Worm (Caenorhabditis elegans) whole organism, mixed stage, embryonic: Measurements from ENCODE around the gene sdz-33.

Source experiments
- bed-3 ChIP-seq: fragments of 200-800 bp; sonication (Bioruptor generic); optimal IDR thresholded peaks from 3 replicates; lab custom pipeline; 2018; ENCODE audit warnings: mild to moderate bottlenecking, missing genetic modification characterization, moderate library complexity, missing compliant biosample characterization
- ces-1 ChIP-seq: fragments of 150-350 bp; optimal IDR thresholded peaks from 2 replicates; lab custom pipeline; 2014; ENCODE audit warnings: missing biosample characterization, missing genetic modification reagents, missing genetic modification characterization
- cnd-1 ChIP-seq: fragments of 200-800 bp; sonication (Bioruptor generic); optimal IDR thresholded peaks from 2 replicates; lab custom pipeline; 2018; ENCODE audit warnings: mild to moderate bottlenecking, missing genetic modification characterization, missing compliant biosample characterization
- drap-1 ChIP-seq: fragments of 200-800 bp; sonication (Bioruptor generic); optimal IDR thresholded peaks from 3 replicates; lab custom pipeline; 2018; ENCODE audit warnings: mild to moderate bottlenecking, missing genetic modification characterization, missing compliant biosample characterization
- flh-1 ChIP-seq: fragments of 200-800 bp; sonication (Bioruptor generic); optimal IDR thresholded peaks from 2 replicates; lab custom pipeline; 2018; ENCODE audit warnings: mild to moderate bottlenecking, missing genetic modification characterization, moderate library complexity, missing compliant biosample characterization
- lsy-2 ChIP-seq: fragments of 150-350 bp; optimal IDR thresholded peaks from 2 replicates; lab custom pipeline; 2014; ENCODE audit warnings: missing biosample characterization, missing genetic modification characterization
- mep-1 ChIP-seq: fragments of 150-350 bp; optimal IDR thresholded peaks from 2 replicates; lab custom pipeline; 2017; ENCODE audit warnings: missing biosample characterization, missing genetic modification reagents, missing genetic modification characterization, inconsistent platforms
- nhr-28 ChIP-seq: fragments of 150-350 bp; optimal IDR thresholded peaks from 2 replicates; lab custom pipeline; 2014; ENCODE audit warnings: missing biosample characterization, missing genetic modification characterization
- nhr-76 ChIP-seq: sonication (generic microtip); optimal IDR thresholded peaks from 2 replicates; lab custom pipeline; 2017; ENCODE audit warnings: missing biosample characterization, missing genetic modification characterization
- snpc-4 ChIP-seq: fragments of 150-350 bp; optimal IDR thresholded peaks from 2 replicates; lab custom pipeline; 2014; ENCODE audit warnings: missing biosample characterization, missing genetic modification characterization
- unc-62 ChIP-seq: fragments of 150-350 bp; optimal IDR thresholded peaks from 2 replicates; lab custom pipeline; 2014; ENCODE audit warnings: missing biosample characterization, missing genetic modification reagents, missing genetic modification characterization

DNA sequence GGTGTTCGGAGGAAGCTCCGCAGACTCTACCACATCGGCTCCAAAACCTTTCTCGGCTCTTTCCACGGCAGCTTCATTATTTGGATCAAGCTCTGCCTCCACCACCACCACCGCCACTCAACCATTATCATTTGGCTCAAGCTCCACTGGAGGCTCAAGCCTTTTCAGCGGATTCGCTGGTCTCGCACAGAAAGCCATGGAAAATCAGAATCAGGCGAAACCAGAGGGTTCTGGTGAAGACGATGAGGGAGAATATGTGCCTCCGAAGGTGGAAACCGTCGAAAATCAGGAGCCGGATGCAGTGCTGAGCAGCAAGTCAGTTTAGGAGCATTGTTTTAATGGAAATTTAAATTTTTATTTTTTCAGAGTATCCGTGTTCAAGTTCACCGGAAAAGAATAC is 9.8 kb downstream of the sdz-33 start:
- TF ChIP-seq nhr-76 (tag; lab: Kevin White, UChicago) = no peak
- TF ChIP-seq bed-3 (GFP tag; lab: Kevin White, UChicago) = no peak
- TF ChIP-seq mep-1 (tag; lab: Kevin White, UChicago) = no peak
- TF ChIP-seq drap-1 = no peak
- no peak for TF ChIP-seq cnd-1
- no peak for TF ChIP-seq unc-62 (GFP tag; lab: Kevin White, UChicago)
- TF ChIP-seq ces-1 (GFP tag; lab: Kevin White, UChicago) = no peak
- no peak for TF ChIP-seq snpc-4 (tag; lab: Kevin White, UChicago)
- TF ChIP-seq flh-1 (GFP tag; lab: Kevin White, UChicago) = no peak
- no peak for TF ChIP-seq nhr-28 (tag; lab: Kevin White, UChicago)
- no peak for TF ChIP-seq lsy-2 (tag; lab: Kevin White, UChicago)
